Worm (Caenorhabditis elegans): ENCODE results near the gene cyn-1.
A peak's percentile ranks its signal among the peaks of the same experiment; 100 is the strongest.

cyn-1 gene

ce11 chrV:14324502-14325467, 31.1 kb upstream of the cyn-1 start, which contains the start of the genes F47B8.4 and F47B8.18:
Gene F47B8.4 (minus strand): TSS chrV:14324673.
Gene F47B8.18 (minus strand): TSS chrV:14325464.
- TF ChIP-seq dao-5 (tag; optimal IDR thresholded peaks at IDR 0.05) (no peak), him-1 (tag; optimal IDR thresholded peaks at IDR 0.05) (no peak), W03F9.2 (tag; optimal IDR thresholded peaks at IDR 0.05) (no peak)

ce11 chrV:14327776-14328175, 28.1 kb upstream of the cyn-1 start, which contains the start of gene F47B8.5:
Gene F47B8.5 (minus strand): TSS chrV:14327876.
- TF ChIP-seq dao-5 (tag; optimal IDR thresholded peaks at IDR 0.05) (no peak), W03F9.2 (tag; optimal IDR thresholded peaks at IDR 0.05) (no peak), him-1 (tag; optimal IDR thresholded peaks at IDR 0.05) (no peak)

- TF ChIP-seq him-1 (tag; optimal IDR thresholded peaks at IDR 0.05) (no peak), W03F9.2 (tag; optimal IDR thresholded peaks at IDR 0.05) (no peak), dao-5 (tag; optimal IDR thresholded peaks at IDR 0.05) (no peak)
These were observed 27.1 kb upstream of the cyn-1 start, which contains the start of gene pepm-1 for ce11 chrV:14328806-14329205. Gene pepm-1 (plus strand): TSS chrV:14329106.

- TF ChIP-seq him-1 (tag; optimal IDR thresholded peaks at IDR 0.05) = no peak
- no peak for TF ChIP-seq dao-5 (tag; optimal IDR thresholded peaks at IDR 0.05)
- no peak for TF ChIP-seq W03F9.2 (tag; optimal IDR thresholded peaks at IDR 0.05)
These were observed 24.4 kb upstream of the cyn-1 start, which contains the start of gene F47B8.8 for ce11 chrV:14331477-14331876. Gene F47B8.8 (plus strand): TSS chrV:14331733.

- no peak for TF ChIP-seq W03F9.2 (tag; optimal IDR thresholded peaks at IDR 0.05)
- TF ChIP-seq him-1 (tag; optimal IDR thresholded peaks at IDR 0.05) = no peak
These were observed 22.8 kb upstream of the cyn-1 start, which contains the start of gene srm-4 for ce11 chrV:14333116-14333515. Gene srm-4 (plus strand): TSS chrV:14333416.

- TF ChIP-seq him-1 (tag; optimal IDR thresholded peaks at IDR 0.05) (no peak), dao-5 (tag; optimal IDR thresholded peaks at IDR 0.05) (no peak), W03F9.2 (tag; optimal IDR thresholded peaks at IDR 0.05) (no peak)
These were observed 21.0 kb upstream of the cyn-1 start, which contains the start of gene srm-5 for ce11 chrV:14334901-14335300. Gene srm-5 (plus strand): TSS chrV:14335201.

- TF ChIP-seq him-1 (tag; optimal IDR thresholded peaks at IDR 0.05) (no peak), W03F9.2 (tag; optimal IDR thresholded peaks at IDR 0.05) (no peak), dao-5 (tag; optimal IDR thresholded peaks at IDR 0.05) (no peak)
These were observed 19.2 kb upstream of the cyn-1 start, which contains the start of gene srm-6 for ce11 chrV:14336655-14337054. Gene srm-6 (plus strand): TSS chrV:14336955.

- no peak for TF ChIP-seq W03F9.2 (tag; optimal IDR thresholded peaks at IDR 0.05)
- no peak for TF ChIP-seq him-1 (tag; optimal IDR thresholded peaks at IDR 0.05)
- TF ChIP-seq dao-5 (tag; optimal IDR thresholded peaks at IDR 0.05) = no peak
These were observed 14.2 kb upstream of the cyn-1 start, which contains the start of gene F47B8.10 for ce11 chrV:14341672-14342071. Gene F47B8.10 (plus strand): TSS chrV:14341972.

- TF ChIP-seq him-1 (tag; optimal IDR thresholded peaks at IDR 0.05) = peak; percentile 59
- TF ChIP-seq W03F9.2 (tag; optimal IDR thresholded peaks at IDR 0.05) = peak; percentile 97
- no peak for TF ChIP-seq dao-5 (tag; optimal IDR thresholded peaks at IDR 0.05)
These were observed 8.5 kb upstream of the cyn-1 start, which contains the start of gene cept-2 for ce11 chrV:14347234-14347826. Gene cept-2 (plus strand): TSS chrV:14347766.

ce11 chrV:14350498-14350897, 5.4 kb upstream of the cyn-1 start:
- TF ChIP-seq him-1 (tag; optimal IDR thresholded peaks at IDR 0.05) (no peak), dao-5 (tag; optimal IDR thresholded peaks at IDR 0.05) (no peak), W03F9.2 (tag; optimal IDR thresholded peaks at IDR 0.05) (no peak)

- TF ChIP-seq him-1 (tag; optimal IDR thresholded peaks at IDR 0.05) (peak; percentile 50), W03F9.2 (tag; optimal IDR thresholded peaks at IDR 0.05) (peak; percentile 67), dao-5 (tag; optimal IDR thresholded peaks at IDR 0.05) (no peak)
These were observed 4.9 kb upstream of the cyn-1 start for ce11 chrV:14350949-14351348.

ce11 chrV:14351629-14352028, 4.2 kb upstream of the cyn-1 start, which contains the start of gene vha-13:
Gene vha-13 (plus strand): TSS chrV:14351709.
- TF ChIP-seq him-1 (tag; optimal IDR thresholded peaks at IDR 0.05) (no peak), W03F9.2 (tag; optimal IDR thresholded peaks at IDR 0.05) (no peak), dao-5 (tag; optimal IDR thresholded peaks at IDR 0.05) (no peak)

- TF ChIP-seq dao-5 (tag; optimal IDR thresholded peaks at IDR 0.05) (no peak), him-1 (tag; optimal IDR thresholded peaks at IDR 0.05) (no peak), W03F9.2 (tag; optimal IDR thresholded peaks at IDR 0.05) (no peak)
These were observed 3.8 kb upstream of the cyn-1 start for ce11 chrV:14352032-14352431.
